Worm (Caenorhabditis elegans) whole organism, young adult: Measurements from ENCODE around the gene vhp-1.

Source experiments
- B0019.2 ChIP-seq: fragments of 200-800 bp; sonication (Bioruptor generic); conservative IDR thresholded peaks from 2 replicates; pipeline ENCODE4 v1.3.6; 2022; ENCODE audit warnings: missing genetic modification reagents, missing genetic modification characterization, missing compliant biosample characterization
- F52B5.7 ChIP-seq: sonication (generic microtip); optimal IDR thresholded peaks from 2 replicates; lab custom pipeline; 2016; ENCODE audit warnings: mild to moderate bottlenecking, missing genetic modification characterization, missing compliant biosample characterization
- attf-6 ChIP-seq: fragments of 200-800 bp; sonication (Bioruptor generic); IDR thresholded peaks from 2 replicates; pipeline ENCODE4 v1.3.6; 2022; ENCODE audit warnings: missing genetic modification reagents, missing genetic modification characterization, missing compliant biosample characterization
- egl-44 ChIP-seq: fragments of 200-800 bp; sonication (Bioruptor generic); IDR thresholded peaks from 2 replicates; pipeline ENCODE4 v1.3.6; 2022; ENCODE audit warnings: missing genetic modification reagents, missing genetic modification characterization, missing compliant biosample characterization
- him-1 ChIP-seq: sonication (generic microtip); optimal IDR thresholded peaks from 2 replicates; lab custom pipeline; 2016; ENCODE audit warnings: missing genotype, missing genetic modification reagents, missing genetic modification characterization, missing compliant biosample characterization
- let-526 ChIP-seq: fragments of 200-800 bp; sonication (Bioruptor generic); IDR thresholded peaks from 2 replicates; pipeline ENCODE4 v1.3.6; 2022; ENCODE audit warnings: missing genetic modification reagents, missing genetic modification characterization, missing compliant biosample characterization
- sea-2 ChIP-seq: fragments of 200-800 bp; sonication (Bioruptor generic); IDR thresholded peaks from 2 replicates; pipeline ENCODE4 v1.3.6; 2022; ENCODE audit warnings: missing genetic modification characterization, missing compliant biosample characterization
- tlf-1 ChIP-seq: fragments of 200-800 bp; sonication (Bioruptor generic); optimal IDR thresholded peaks from 2 replicates; lab custom pipeline; 2018; ENCODE audit warnings: mild to moderate bottlenecking, missing genetic modification characterization, missing compliant biosample characterization
- unc-62 ChIP-seq: fragments of 150-350 bp; optimal IDR thresholded peaks from 2 replicates; lab custom pipeline; 2014; ENCODE audit warnings: missing biosample characterization, missing genetic modification reagents, missing genetic modification characterization

DNA sequence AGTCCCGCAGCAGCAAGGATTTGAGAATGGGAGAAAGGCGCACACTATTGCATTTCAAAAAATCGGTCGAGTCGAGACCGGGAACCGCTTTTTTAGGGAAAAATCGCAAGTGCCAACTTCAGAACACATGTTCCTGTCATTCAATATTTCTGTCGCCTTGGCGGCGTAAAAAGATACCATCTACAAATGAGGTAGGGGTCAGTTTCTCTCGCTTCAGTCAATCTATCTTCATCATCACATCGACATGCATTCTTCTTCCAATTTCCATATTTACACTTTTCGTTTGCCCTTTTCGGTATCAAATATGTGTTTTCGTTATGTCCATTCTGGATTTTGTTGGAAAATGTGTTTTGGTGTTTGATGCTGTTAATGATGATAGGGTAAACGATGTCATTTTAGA lies 25.4 kb upstream of the vhp-1 start:
- TF ChIP-seq him-1 (tag; lab: Kevin White, UChicago) (no peak), F52B5.7 (tag; lab: Kevin White, UChicago) (no peak), attf-6 (GFP tag; lab: Robert Waterston, UW) (no peak), egl-44 (GFP tag; lab: Robert Waterston, UW) (no peak), sea-2 (GFP tag; lab: Robert Waterston, UW) (no peak), let-526 (GFP tag; lab: Robert Waterston, UW) (no peak), unc-62 (GFP tag; lab: Kevin White, UChicago) (no peak), B0019.2 (GFP tag; lab: Robert Waterston, UW) (no peak), tlf-1 (GFP tag; lab: Kevin White, UChicago) (no peak)
